Worm (Caenorhabditis elegans) whole organism, L2 larva: ENCODE results near the gene ZK377.15.
A peak's percentile ranks its signal among the peaks of the same experiment; 100 is the strongest.

ENCODE experiments used
- C34F6.9 ChIP-seq: fragments of 150-350 bp; optimal IDR thresholded peaks from 2 replicates; lab custom pipeline; 2014; ENCODE audit warnings: missing biosample characterization, missing genetic modification characterization
- F13H6.1 ChIP-seq: sonication (generic microtip); optimal IDR thresholded peaks from 2 replicates; lab custom pipeline; 2016; ENCODE audit warnings: missing genetic modification characterization, missing compliant biosample characterization
- R02D3.7 ChIP-seq: fragments of 150-350 bp; optimal IDR thresholded peaks from 2 replicates; lab custom pipeline; 2014; ENCODE audit warnings: missing biosample characterization, missing genetic modification characterization
- Y55F3AM.14 ChIP-seq: fragments of 200-800 bp; sonication (Bioruptor generic); optimal IDR thresholded peaks from 2 replicates; lab custom pipeline; 2018; ENCODE audit warnings: mild to moderate bottlenecking, missing genetic modification characterization, missing compliant biosample characterization
- ZK546.5 ChIP-seq: sonication (generic microtip); optimal IDR thresholded peaks from 2 replicates; lab custom pipeline; 2017; ENCODE audit warnings: missing biosample characterization, missing genetic modification characterization
- alr-1 ChIP-seq: fragments of 150-350 bp; optimal IDR thresholded peaks from 2 replicates; lab custom pipeline; 2014; ENCODE audit warnings: missing biosample characterization, missing genetic modification characterization
- aly-2 ChIP-seq: fragments of 150-350 bp; optimal IDR thresholded peaks from 2 replicates; lab custom pipeline; 2014; ENCODE audit warnings: missing biosample characterization, missing genetic modification characterization
- ama-1 ChIP-seq: fragments of 150-350 bp; optimal IDR thresholded peaks from 2 replicates; lab custom pipeline; 2018; ENCODE audit warnings: inconsistent platforms
- blmp-1 ChIP-seq: sonication (generic microtip); optimal IDR thresholded peaks from 2 replicates; lab custom pipeline; 2017; ENCODE audit warnings: missing genetic modification characterization, mild to moderate bottlenecking, missing compliant biosample characterization, antibody characterized with exemption, moderate library complexity; ENCODE audit not compliant: insufficient read depth
- ceh-16 ChIP-seq: fragments of 150-350 bp; optimal IDR thresholded peaks from 2 replicates; lab custom pipeline; 2014; ENCODE audit warnings: missing biosample characterization, missing genetic modification characterization
- dmd-4 ChIP-seq: sonication (generic microtip); optimal IDR thresholded peaks from 2 replicates; lab custom pipeline; 2017; ENCODE audit warnings: missing biosample characterization, missing genetic modification characterization
- egl-27 ChIP-seq: sonication (generic microtip); optimal IDR thresholded peaks from 3 replicates; lab custom pipeline; 2017; ENCODE audit warnings: missing biosample characterization, missing genetic modification reagents, missing genetic modification characterization
- elt-3 ChIP-seq: sonication (generic microtip); optimal IDR thresholded peaks from 2 replicates; lab custom pipeline; 2017; ENCODE audit warnings: missing biosample characterization, missing genetic modification characterization
- fos-1 ChIP-seq: fragments of 150-350 bp; optimal IDR thresholded peaks from 2 replicates; lab custom pipeline; 2014; ENCODE audit warnings: missing biosample characterization, missing genetic modification characterization
- gmeb-1 ChIP-seq: fragments of 150-350 bp; optimal IDR thresholded peaks from 2 replicates; lab custom pipeline; 2014; ENCODE audit warnings: missing biosample characterization, missing genetic modification characterization
- lin-11 ChIP-seq: fragments of 150-350 bp; sonication (generic microtip); optimal IDR thresholded peaks from 2 replicates; lab custom pipeline; 2014; ENCODE audit warnings: missing biosample characterization, missing genetic modification characterization, inconsistent platforms, mixed read lengths
- lin-39 ChIP-seq: fragments of 150-350 bp; optimal IDR thresholded peaks from 2 replicates; lab custom pipeline; 2014; ENCODE audit warnings: missing biosample characterization, missing genetic modification reagents, missing genetic modification characterization
- mbf-1 ChIP-seq: sonication (generic microtip); optimal IDR thresholded peaks from 2 replicates; lab custom pipeline; 2017; ENCODE audit warnings: missing biosample characterization, missing genetic modification characterization
- nhr-10 ChIP-seq: sonication (generic microtip); optimal IDR thresholded peaks from 2 replicates; lab custom pipeline; 2017; ENCODE audit warnings: missing biosample characterization, missing genetic modification characterization
- nhr-12 ChIP-seq: fragments of 150-350 bp; optimal IDR thresholded peaks from 2 replicates; lab custom pipeline; 2014; ENCODE audit warnings: missing biosample characterization, missing genetic modification characterization
- nhr-129 ChIP-seq: fragments of 150-350 bp; optimal IDR thresholded peaks from 2 replicates; lab custom pipeline; 2014; ENCODE audit warnings: missing biosample characterization, missing genetic modification characterization
- nhr-21 ChIP-seq: fragments of 150-350 bp; optimal IDR thresholded peaks from 2 replicates; lab custom pipeline; 2014; ENCODE audit warnings: missing biosample characterization, missing genetic modification characterization
- nhr-23 ChIP-seq: fragments of 150-350 bp; optimal IDR thresholded peaks from 2 replicates; lab custom pipeline; 2014; ENCODE audit warnings: missing biosample characterization, missing genetic modification reagents, missing genetic modification characterization
- nhr-237 ChIP-seq: fragments of 150-350 bp; optimal IDR thresholded peaks from 2 replicates; lab custom pipeline; 2014; ENCODE audit warnings: missing biosample characterization, missing genetic modification characterization
- nhr-25 ChIP-seq: fragments of 150-350 bp; sonication (generic microtip); optimal IDR thresholded peaks from 3 replicates; lab custom pipeline; 2014; ENCODE audit warnings: missing biosample characterization, missing genetic modification characterization
- nhr-6 ChIP-seq: fragments of 150-350 bp; optimal IDR thresholded peaks from 2 replicates; lab custom pipeline; 2014; ENCODE audit warnings: missing biosample characterization, missing genetic modification characterization
- nhr-77 ChIP-seq: fragments of 150-350 bp; optimal IDR thresholded peaks from 2 replicates; lab custom pipeline; 2014; ENCODE audit warnings: missing biosample characterization, missing genetic modification characterization
- skn-1 ChIP-seq: sonication (generic microtip); optimal IDR thresholded peaks from 2 replicates; lab custom pipeline; 2017; ENCODE audit warnings: missing biosample characterization, missing genetic modification characterization
- sma-3 ChIP-seq: sonication (generic microtip); optimal IDR thresholded peaks from 2 replicates; lab custom pipeline; 2016; ENCODE audit warnings: missing genetic modification reagents, missing genetic modification characterization, missing compliant biosample characterization
- sma-9 ChIP-seq, 2 experiments: fragments of 150-350 bp in 1 of 2; sonication (generic microtip) in 1 of 2; optimal IDR thresholded peaks; 2 replicates each; lab custom pipeline; 2014 to 2016; ENCODE audit warnings: missing genetic modification characterization in 2 of 2, mild to moderate bottlenecking in 1 of 2, missing biosample characterization in 1 of 2, missing compliant biosample characterization in 1 of 2, missing genetic modification reagents in 1 of 2, moderate library complexity in 1 of 2
- snpc-4 ChIP-seq: fragments of 150-350 bp; optimal IDR thresholded peaks from 2 replicates; lab custom pipeline; 2014; ENCODE audit warnings: missing biosample characterization, missing genetic modification characterization
- unc-55 ChIP-seq: fragments of 150-350 bp; sonication (generic microtip); optimal IDR thresholded peaks from 3 replicates; lab custom pipeline; 2014; ENCODE audit warnings: missing biosample characterization, missing genetic modification reagents, missing genetic modification characterization
- unc-62 ChIP-seq: fragments of 150-350 bp; optimal IDR thresholded peaks from 2 replicates; lab custom pipeline; 2014; ENCODE audit warnings: missing biosample characterization, missing genetic modification reagents, missing genetic modification characterization
- ztf-4 ChIP-seq: fragments of 150-350 bp; optimal IDR thresholded peaks from 2 replicates; lab custom pipeline; 2014; ENCODE audit warnings: missing biosample characterization, missing genetic modification characterization

Gene ZK377.15

ce11 chrX:3495776-3496175 is 30.1 kb upstream of the ZK377.15 start, which contains the start of gene glt-1:
glt-1 (plus strand) TSS chrX:3496026.
- TF ChIP-seq sma-9 (GFP tag; optimal IDR thresholded peaks at IDR 0.05; lab: Kevin White, UChicago) (peak; percentile 53), sma-9 (tag; optimal IDR thresholded peaks at IDR 0.05; lab: Kevin White, UChicago) (no peak), ceh-16 (tag; lab: Kevin White, UChicago) (no peak), sma-3 (GFP tag; lab: Kevin White, UChicago) (peak; percentile 27), fos-1 (tag; lab: Kevin White, UChicago) (peak; percentile 41)

- TF ChIP-seq F13H6.1 (peak; percentile 36), C34F6.9 (no peak), gmeb-1 (tag; lab: Kevin White, UChicago) (no peak)
- TF ChIP-seq, all 48 proteins: peak for 1
Measured at ce11 chrX:3494634-3495033, 28.9 kb upstream of the ZK377.15 start.

ce11 chrX:3492431-3492830 is 26.7 kb upstream of the ZK377.15 start:
- no peak for TF ChIP-seq nhr-237 (tag; lab: Kevin White, UChicago)
- no peak for TF ChIP-seq nhr-77 (tag; lab: Kevin White, UChicago)
- TF ChIP-seq ztf-4 = no peak
- no peak for TF ChIP-seq nhr-23 (tag; lab: Kevin White, UChicago)
- TF ChIP-seq unc-62 = no peak
- TF ChIP-seq nhr-21 (tag; lab: Kevin White, UChicago) = no peak
- TF ChIP-seq sma-9 (GFP tag; optimal IDR thresholded peaks at IDR 0.05; lab: Kevin White, UChicago) = peak; percentile 20
- no peak for TF ChIP-seq sma-9 (tag; optimal IDR thresholded peaks at IDR 0.05; lab: Kevin White, UChicago)
- no peak for TF ChIP-seq aly-2 (tag; lab: Kevin White, UChicago)
- TF ChIP-seq ama-1 = no peak
- peak; percentile 57 for TF ChIP-seq sma-3 (GFP tag; lab: Kevin White, UChicago)
- no peak for TF ChIP-seq ceh-16 (tag; lab: Kevin White, UChicago)
- no peak for TF ChIP-seq unc-55 (GFP tag; lab: Kevin White, UChicago)
- TF ChIP-seq F13H6.1 = no peak
- no peak for TF ChIP-seq Y55F3AM.14
- TF ChIP-seq nhr-25 = no peak
- no peak for TF ChIP-seq lin-11 (tag; lab: Kevin White, UChicago)
- TF ChIP-seq alr-1 = no peak

ce11 chrX:3488993-3489392 is 23.3 kb upstream of the ZK377.15 start, which contains the start of gene C12D12.3:
C12D12.3 (plus strand) TSS chrX:3489293.
- TF ChIP-seq nhr-77 (tag; lab: Kevin White, UChicago) (no peak), C34F6.9 (no peak), nhr-21 (tag; lab: Kevin White, UChicago) (no peak), ama-1 (no peak), nhr-237 (tag; lab: Kevin White, UChicago) (no peak), lin-11 (tag; lab: Kevin White, UChicago) (no peak), nhr-129 (tag; lab: Kevin White, UChicago) (no peak), snpc-4 (no peak)

- TF ChIP-seq skn-1 (no peak), ztf-4 (no peak), fos-1 (tag; lab: Kevin White, UChicago) (no peak), nhr-10 (tag; lab: Kevin White, UChicago) (no peak), sma-9 (GFP tag; optimal IDR thresholded peaks at IDR 0.05; lab: Kevin White, UChicago) (no peak), sma-9 (tag; optimal IDR thresholded peaks at IDR 0.05; lab: Kevin White, UChicago) (no peak), lin-39 (tag; lab: Kevin White, UChicago) (no peak), egl-27 (tag; lab: Kevin White, UChicago) (no peak), nhr-77 (tag; lab: Kevin White, UChicago) (no peak), mbf-1 (no peak)
Measured at ce11 chrX:3488074-3488688, 22.5 kb upstream of the ZK377.15 start.

- no peak for TF ChIP-seq snpc-4
- no peak for TF ChIP-seq nhr-12 (tag; lab: Kevin White, UChicago)
- no peak for TF ChIP-seq fos-1 (tag; lab: Kevin White, UChicago)
- no peak for TF ChIP-seq Y55F3AM.14
- TF ChIP-seq ztf-4 = no peak
- no peak for TF ChIP-seq sma-9 (GFP tag; optimal IDR thresholded peaks at IDR 0.05; lab: Kevin White, UChicago)
- TF ChIP-seq sma-9 (tag; optimal IDR thresholded peaks at IDR 0.05; lab: Kevin White, UChicago) = no peak
- no peak for TF ChIP-seq ama-1
- no peak for TF ChIP-seq dmd-4 (tag; lab: Kevin White, UChicago)
- TF ChIP-seq sma-3 (GFP tag; lab: Kevin White, UChicago) = no peak
- no peak for TF ChIP-seq egl-27 (tag; lab: Kevin White, UChicago)
- TF ChIP-seq blmp-1 (tag; lab: Kevin White, UChicago) = no peak
- no peak for TF ChIP-seq ZK546.5
- TF ChIP-seq aly-2 (tag; lab: Kevin White, UChicago) = no peak
- TF ChIP-seq nhr-25 = no peak
- no peak for TF ChIP-seq nhr-6 (tag; lab: Kevin White, UChicago)
- TF ChIP-seq F13H6.1 = no peak
- no peak for TF ChIP-seq elt-3 (tag; lab: Kevin White, UChicago)
- no peak for TF ChIP-seq ceh-16 (tag; lab: Kevin White, UChicago)
- no peak for TF ChIP-seq R02D3.7
- TF ChIP-seq, all 48 proteins: peak for 0
Measured at ce11 chrX:3479950-3480349, 14.3 kb upstream of the ZK377.15 start, which contains the start of gene wrt-6. wrt-6 (plus strand) TSS chrX:3480250.
